Worm (Caenorhabditis elegans): Measurements from ENCODE around the gene F36A4.1.
A peak's percentile ranks its signal among the peaks of the same experiment; 100 is the strongest.

The F36A4.1 gene

DNA sequence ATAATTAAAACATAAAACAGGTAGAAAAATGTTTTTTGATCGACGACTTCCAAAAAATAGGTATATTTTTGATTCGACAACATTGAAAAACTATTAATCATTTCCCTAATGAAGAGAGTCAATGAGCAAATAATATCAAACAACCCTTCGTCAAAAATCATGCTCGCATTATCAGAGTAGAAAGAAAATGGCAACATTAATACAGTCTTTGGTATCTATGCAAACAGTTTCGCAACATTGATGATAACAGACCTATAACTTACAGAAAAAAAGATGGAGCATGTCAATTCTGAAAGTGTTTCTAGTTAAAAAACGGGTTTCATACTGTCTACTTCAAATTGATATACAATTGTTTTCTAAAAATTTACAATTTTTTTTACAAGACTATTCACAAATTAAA is 12.7 kb downstream of the F36A4.1 start:
- TF ChIP-seq F16B12.6 (tag; optimal IDR thresholded peaks at IDR 0.05) (no peak), pax-3 (tag; optimal IDR thresholded peaks at IDR 0.05) (no peak), fkh-10 (GFP tag; optimal IDR thresholded peaks at IDR 0.05) (no peak), efl-1 (optimal IDR thresholded peaks at IDR 0.05) (no peak), efl-1 (GFP tag; optimal IDR thresholded peaks at IDR 0.05 in 1 of 2) (peak in 1 of 2 experiments; percentile 0), sptf-1 (tag; optimal IDR thresholded peaks at IDR 0.05) (no peak), elt-2 (tag; optimal IDR thresholded peaks at IDR 0.05) (peak; percentile 29), egl-13 (tag; optimal IDR thresholded peaks at IDR 0.05) (no peak)

DNA sequence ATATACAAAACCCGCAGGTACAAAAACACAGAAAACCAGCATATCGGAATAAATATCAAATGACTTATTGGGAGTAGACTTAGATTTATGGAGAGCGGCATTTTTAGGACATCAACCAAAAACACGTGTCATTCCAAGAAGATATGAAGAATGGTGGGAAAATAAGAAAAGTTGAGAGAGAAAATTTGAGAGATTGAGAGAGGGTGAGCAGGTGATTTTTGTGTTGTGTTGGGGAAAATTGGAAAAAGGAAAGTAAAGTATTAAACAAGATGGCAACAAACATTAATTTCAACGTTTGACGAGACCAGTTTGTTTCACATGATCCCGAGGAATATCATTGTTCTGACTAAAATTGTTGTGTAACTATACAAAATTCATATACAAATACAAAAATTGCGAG is 16.1 kb downstream of the F36A4.1 start, which contains the start of gene srv-4:
Gene srv-4 (minus strand): TSS at position 101 of the 400 bp plus-strand sequence.
- TF ChIP-seq fkh-8 (tag; optimal IDR thresholded peaks at IDR 0.05) (peak; percentile 13), swsn-7 (tag; optimal IDR thresholded peaks at IDR 0.05) (no peak), unc-62 (GFP tag; optimal IDR thresholded peaks at IDR 0.05) (no peak), lin-35 (GFP tag; optimal IDR thresholded peaks at IDR 0.05) (peak in 1 of 2 experiments; percentile 20), ces-1 (GFP tag; optimal IDR thresholded peaks at IDR 0.05) (no peak), unc-98 (GFP tag; IDR thresholded peaks at IDR 0.05) (no peak), hlh-4 (tag; optimal IDR thresholded peaks at IDR 0.05) (peak; percentile 46), nhr-77 (tag; optimal IDR thresholded peaks at IDR 0.05) (no peak), grh-1 (GFP tag; IDR thresholded peaks at IDR 0.05) (no peak), nhr-19 (GFP tag; conservative IDR thresholded peaks at IDR 0.05) (no peak)

DNA sequence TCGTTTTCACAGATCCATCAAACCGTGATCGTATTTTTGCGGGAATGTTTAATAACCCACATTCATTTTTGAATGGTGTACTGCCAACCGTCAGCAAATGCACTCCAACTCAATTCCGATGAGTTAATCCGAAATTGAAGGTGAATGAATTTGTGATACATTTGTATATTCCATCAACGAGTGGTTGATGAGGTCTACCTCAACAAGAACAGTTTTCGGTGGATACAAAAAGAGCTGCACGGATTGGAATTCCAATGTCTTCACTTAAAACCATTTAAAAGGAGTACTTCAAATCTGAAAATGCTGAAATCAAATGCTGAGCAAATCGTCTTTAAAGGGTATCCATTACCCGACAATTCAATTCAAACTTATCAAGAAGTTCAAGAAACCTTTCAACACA is 17.0 kb downstream of the F36A4.1 start, which contains the start of gene F15E6.5:
Gene F15E6.5 (plus strand): TSS at position 301 of the 400 bp plus-strand sequence.
- TF ChIP-seq efl-3 (GFP tag; optimal IDR thresholded peaks at IDR 0.05) (no peak), unc-86 (tag; optimal IDR thresholded peaks at IDR 0.05) (no peak), snu-23 (GFP tag; optimal IDR thresholded peaks at IDR 0.05) (no peak), alr-1 (tag; optimal IDR thresholded peaks at IDR 0.05; ENCODE audit: borderline replicate concordance) (no peak), egl-13 (tag; optimal IDR thresholded peaks at IDR 0.05) (no peak), zag-1 (tag; optimal IDR thresholded peaks at IDR 0.05) (no peak), aly-2 (tag; optimal IDR thresholded peaks at IDR 0.05) (no peak), zip-4 (GFP tag; optimal IDR thresholded peaks at IDR 0.05) (no peak), irx-1 (tag; optimal IDR thresholded peaks at IDR 0.05) (no peak), nhr-28 (tag; optimal IDR thresholded peaks at IDR 0.05) (no peak), Y116A8C.19 (tag; optimal IDR thresholded peaks at IDR 0.05; ENCODE audit: borderline replicate concordance) (no peak), nhr-76 (tag; optimal IDR thresholded peaks at IDR 0.05) (no peak), ama-1 (optimal IDR thresholded peaks at IDR 0.05) (no peak)

DNA sequence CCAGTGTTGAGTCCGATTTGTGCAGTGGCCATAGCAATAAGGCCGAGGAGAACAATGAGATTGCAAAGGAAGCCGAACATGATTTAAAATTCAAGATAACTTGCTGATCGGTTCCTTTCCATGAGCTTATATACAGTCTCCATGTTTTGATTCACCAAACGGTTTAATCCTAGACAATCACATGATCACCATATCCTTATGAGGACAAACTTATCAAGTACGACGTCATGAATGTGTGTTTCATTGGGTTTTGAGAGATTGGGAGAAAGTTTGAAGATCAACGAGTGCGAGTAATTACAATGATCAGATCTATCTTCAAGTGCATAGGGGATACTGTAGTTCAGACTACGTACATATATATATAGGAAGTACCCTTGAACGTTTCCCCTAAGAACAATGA is 18.2 kb downstream of the F36A4.1 start, which contains the start of gene dct-7:
Gene dct-7 (minus strand): TSS at position 101 of the 400 bp plus-strand sequence.
- peak; percentile 60 for TF ChIP-seq blmp-1 (tag; optimal IDR thresholded peaks at IDR 0.05)
- no peak for TF ChIP-seq efl-1 (optimal IDR thresholded peaks at IDR 0.05)
- TF ChIP-seq efl-1 (GFP tag; optimal IDR thresholded peaks at IDR 0.05 in 1 of 2) = peak in 1 of 2 experiments; percentile 41
- TF ChIP-seq lir-3 (tag; optimal IDR thresholded peaks at IDR 0.05; ENCODE audit: poor library complexity) = no peak

DNA sequence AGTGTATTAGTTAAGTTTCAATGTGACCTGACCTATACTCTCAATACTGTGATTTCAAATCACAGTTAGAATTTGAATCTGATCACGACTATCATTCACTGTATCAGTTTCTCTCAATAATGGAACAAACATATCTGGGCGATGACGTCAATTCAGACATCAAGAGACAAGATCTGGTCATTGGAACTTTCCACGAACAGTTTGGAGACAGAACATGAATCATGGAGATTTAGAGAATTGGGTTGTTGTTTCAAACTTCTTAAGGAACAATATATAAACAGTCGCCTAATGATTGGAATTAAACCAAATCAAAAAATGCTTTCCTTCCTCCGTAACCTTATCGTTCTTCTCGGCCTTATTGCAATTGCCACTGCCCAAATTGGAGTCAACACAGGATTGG is 18.9 kb downstream of the F36A4.1 start, which contains the start of gene F15E6.4:
Gene F15E6.4 (plus strand): TSS at position 301 of the 400 bp plus-strand sequence.
- no peak for TF ChIP-seq nhr-90 (tag; optimal IDR thresholded peaks at IDR 0.05; ENCODE audit: poor library complexity)
- TF ChIP-seq jun-1 (tag; optimal IDR thresholded peaks at IDR 0.05) = no peak
- no peak for TF ChIP-seq isw-1 (GFP tag; IDR thresholded peaks at IDR 0.05)
- no peak for TF ChIP-seq aha-1 (tag; optimal IDR thresholded peaks at IDR 0.05)
- TF ChIP-seq pag-3 (tag; optimal IDR thresholded peaks at IDR 0.05; ENCODE audit: borderline replicate concordance, insufficient read depth) = no peak
- TF ChIP-seq hpl-2 (GFP tag; optimal IDR thresholded peaks at IDR 0.05) = no peak
- TF ChIP-seq nhr-77 (tag; optimal IDR thresholded peaks at IDR 0.05) = no peak
- TF ChIP-seq rnt-1 (tag; optimal IDR thresholded peaks at IDR 0.05) = no peak
- TF ChIP-seq ceh-63 (GFP tag; optimal IDR thresholded peaks at IDR 0.05) = no peak
- TF ChIP-seq mab-9 (GFP tag; IDR thresholded peaks at IDR 0.05) = no peak
- TF ChIP-seq zip-4 (GFP tag; optimal IDR thresholded peaks at IDR 0.05) = no peak
- TF ChIP-seq nhr-20 (tag; optimal IDR thresholded peaks at IDR 0.05) = no peak
- TF ChIP-seq snu-23 (GFP tag; optimal IDR thresholded peaks at IDR 0.05) = no peak
- no peak for TF ChIP-seq lsy-2 (tag; optimal IDR thresholded peaks at IDR 0.05)
- TF ChIP-seq ztf-11 (tag; optimal IDR thresholded peaks at IDR 0.05) = no peak

Data from whole organism, L1 larva.